Fruit fly (Drosophila melanogaster) whole organism, embryonic: Measurements from ENCODE around the gene Mlc2.

Experiments used
- Atf6 ChIP-seq: fragments of 200-800 bp; sonication (Bioruptor generic); IDR thresholded peaks from 2 replicates; pipeline ENCODE4 v1.3.6; 2022; ENCODE audit warnings: missing biosample characterization, missing genetic modification characterization
- BEAF-32 ChIP-seq: fragments of 200-800 bp; sonication (Bioruptor generic); optimal IDR thresholded peaks from 3 replicates; lab custom pipeline; 2017; ENCODE audit warnings: missing biosample characterization, missing genetic modification characterization, mild to moderate bottlenecking, moderate library complexity, missing genetic modification reagents
- Bdp1 ChIP-seq: fragments of 200-800 bp; sonication (Bioruptor generic); optimal IDR thresholded peaks from 3 replicates; lab custom pipeline; 2016; ENCODE audit warnings: missing biosample characterization, missing genetic modification characterization
- Blimp-1 ChIP-seq: fragments of 200-800 bp; sonication (Bioruptor generic); optimal IDR thresholded peaks from 3 replicates; lab custom pipeline; 2018; ENCODE audit warnings: missing biosample characterization, missing genetic modification characterization, mild to moderate bottlenecking, moderate library complexity, missing genetic modification reagents
- CG10979 ChIP-seq: fragments of 200-800 bp; sonication (Bioruptor generic); optimal IDR thresholded peaks from 2 replicates; lab custom pipeline; 2018; ENCODE audit warnings: missing biosample characterization, mild to moderate bottlenecking, missing genetic modification characterization, moderate library complexity
- CG12299 ChIP-seq: fragments of 200-800 bp; sonication (Bioruptor generic); optimal IDR thresholded peaks from 2 replicates; lab custom pipeline; 2018; ENCODE audit warnings: missing biosample characterization, mild to moderate bottlenecking, missing genetic modification characterization
- CG12391 ChIP-seq: fragments of 200-800 bp; sonication (Bioruptor generic); optimal IDR thresholded peaks from 3 replicates; lab custom pipeline; 2018; ENCODE audit warnings: missing biosample characterization, mild to moderate bottlenecking, missing genetic modification characterization, moderate library complexity
- CG12659 ChIP-seq: fragments of 200-800 bp; sonication (Bioruptor generic); optimal IDR thresholded peaks from 3 replicates; lab custom pipeline; 2017; ENCODE audit warnings: mild to moderate bottlenecking, missing biosample characterization, missing genetic modification reagents, missing genetic modification characterization
- CG14050 ChIP-seq: fragments of 200-800 bp; sonication (Bioruptor generic); IDR thresholded peaks from 3 replicates; pipeline ENCODE4 v1.3.6; 2022; ENCODE audit warnings: missing biosample characterization, missing genetic modification characterization
- CG15601 ChIP-seq: fragments of 200-800 bp; sonication (Bioruptor generic); optimal IDR thresholded peaks from 3 replicates; lab custom pipeline; 2019; ENCODE audit warnings: missing biosample characterization, mild to moderate bottlenecking, missing genetic modification characterization, moderate library complexity
- CG15696 ChIP-seq: fragments of 200-800 bp; sonication (Bioruptor generic); optimal IDR thresholded peaks from 2 replicates; lab custom pipeline; 2019; ENCODE audit warnings: missing biosample characterization, mild to moderate bottlenecking, missing genetic modification characterization, moderate library complexity
- CG17568 ChIP-seq: fragments of 200-800 bp; sonication (Bioruptor generic); optimal IDR thresholded peaks from 2 replicates; lab custom pipeline; 2018; ENCODE audit warnings: missing biosample characterization, mild to moderate bottlenecking, missing genetic modification characterization, moderate library complexity
- CG17802 ChIP-seq: fragments of 200-800 bp; sonication (Bioruptor generic); optimal IDR thresholded peaks from 2 replicates; lab custom pipeline; 2018; ENCODE audit warnings: missing biosample characterization, mild to moderate bottlenecking, missing genetic modification characterization, moderate library complexity
- CG18476 ChIP-seq: fragments of 200-800 bp; sonication (Bioruptor generic); optimal IDR thresholded peaks from 2 replicates; lab custom pipeline; 2016; ENCODE audit warnings: missing biosample characterization, mild to moderate bottlenecking, missing genetic modification characterization
- CG2116 ChIP-seq: fragments of 200-800 bp; sonication (Bioruptor generic); optimal IDR thresholded peaks from 3 replicates; lab custom pipeline; 2018; ENCODE audit warnings: missing biosample characterization, mild to moderate bottlenecking, missing genetic modification characterization
- CG4282 ChIP-seq: fragments of 200-800 bp; sonication (Bioruptor generic); optimal IDR thresholded peaks from 2 replicates; lab custom pipeline; 2016; ENCODE audit warnings: missing biosample characterization, missing genetic modification characterization
- CG4730 ChIP-seq: fragments of 200-800 bp; sonication (Bioruptor generic); IDR thresholded peaks from 2 replicates; pipeline ENCODE4 v1.3.6; 2022; ENCODE audit warnings: missing biosample characterization, missing genetic modification characterization
- CG6654 ChIP-seq: fragments of 200-800 bp; sonication (Bioruptor generic); optimal IDR thresholded peaks from 2 replicates; lab custom pipeline; 2017; ENCODE audit warnings: missing biosample characterization, mild to moderate bottlenecking, missing genetic modification characterization
- CG6689 ChIP-seq: fragments of 200-800 bp; sonication (Bioruptor generic); IDR thresholded peaks from 2 replicates; pipeline ENCODE4 v1.3.6; 2022; ENCODE audit warnings: missing biosample characterization, missing genetic modification characterization
- CG9609 ChIP-seq: fragments of 200-800 bp; sonication (Bioruptor generic); optimal IDR thresholded peaks from 3 replicates; lab custom pipeline; 2016; ENCODE audit warnings: missing biosample characterization, missing genetic modification characterization
- D19B ChIP-seq: fragments of 200-800 bp; sonication (Bioruptor generic); optimal IDR thresholded peaks from 2 replicates; lab custom pipeline; 2017; ENCODE audit warnings: missing biosample characterization, mild to moderate bottlenecking, missing genetic modification characterization
- Dek ChIP-seq: fragments of 200-800 bp; sonication (Bioruptor generic); optimal IDR thresholded peaks from 3 replicates; lab custom pipeline; 2019; ENCODE audit warnings: missing biosample characterization, mild to moderate bottlenecking, missing genetic modification characterization, moderate library complexity
- Dip3 ChIP-seq: fragments of 200-800 bp; sonication (Bioruptor generic); optimal IDR thresholded peaks from 3 replicates; lab custom pipeline; 2016; ENCODE audit warnings: missing biosample characterization, missing genetic modification characterization
- Gsc ChIP-seq: fragments of 200-800 bp; sonication (Bioruptor generic); IDR thresholded peaks from 2 replicates; pipeline ENCODE4 v1.3.6; 2022; ENCODE audit warnings: missing biosample characterization, missing genetic modification characterization
- H15 ChIP-seq: fragments of 200-800 bp; sonication (Bioruptor generic); IDR thresholded peaks from 3 replicates; pipeline ENCODE4 v1.3.6; 2022; ENCODE audit warnings: missing biosample characterization, missing genetic modification characterization
- HmgD ChIP-seq: fragments of 200-800 bp; sonication (Bioruptor generic); optimal IDR thresholded peaks from 3 replicates; lab custom pipeline; 2016; ENCODE audit warnings: missing biosample characterization, missing genetic modification characterization
- Hmx ChIP-seq: fragments of 200-800 bp; sonication (Bioruptor generic); optimal IDR thresholded peaks from 2 replicates; lab custom pipeline; 2016; ENCODE audit warnings: missing biosample characterization, missing genetic modification characterization
- MBD-R2 ChIP-seq: fragments of 200-800 bp; sonication (Bioruptor generic); IDR thresholded peaks from 2 replicates; pipeline ENCODE4 v1.3.6; 2022; ENCODE audit warnings: missing biosample characterization, missing genetic modification characterization
- NC2β ChIP-seq: fragments of 200-800 bp; sonication (Bioruptor generic); optimal IDR thresholded peaks from 2 replicates; lab custom pipeline; 2016; ENCODE audit warnings: missing biosample characterization, missing genetic modification characterization
- Opbp ChIP-seq: fragments of 200-800 bp; sonication (Bioruptor generic); IDR thresholded peaks from 3 replicates; pipeline ENCODE4 v1.3.6; 2022; ENCODE audit warnings: missing biosample characterization, missing genetic modification characterization; ENCODE audit not compliant: partially characterized antibody
- Taf1 ChIP-seq: fragments of 200-800 bp; sonication (Bioruptor generic); IDR thresholded peaks from 2 replicates; pipeline ENCODE4 v1.3.6; 2022; ENCODE audit warnings: missing biosample characterization, missing genetic modification characterization
- ab ChIP-seq: fragments of 200-800 bp; sonication (Bioruptor generic); optimal IDR thresholded peaks from 2 replicates; lab custom pipeline; 2016; ENCODE audit warnings: missing biosample characterization, missing genetic modification characterization
- ara ChIP-seq: fragments of 200-800 bp; sonication (Bioruptor generic); IDR thresholded peaks from 2 replicates; pipeline ENCODE4 v1.3.6; 2022; ENCODE audit warnings: missing biosample characterization, missing genetic modification characterization
- ase ChIP-seq: fragments of 200-800 bp; sonication (Bioruptor generic); IDR thresholded peaks from 3 replicates; pipeline ENCODE4 v1.3.6; 2022; ENCODE audit warnings: missing biosample characterization, missing genetic modification characterization
- bigmax ChIP-seq: fragments of 200-800 bp; sonication (Bioruptor generic); optimal IDR thresholded peaks from 2 replicates; lab custom pipeline; 2018; ENCODE audit warnings: missing biosample characterization, mild to moderate bottlenecking, missing genetic modification characterization
- bowl ChIP-seq: fragments of 200-800 bp; sonication (Bioruptor generic); IDR thresholded peaks from 2 replicates; pipeline ENCODE4 v1.3.6; 2022; ENCODE audit warnings: missing biosample characterization, missing genetic modification characterization
- da ChIP-seq: fragments of 200-800 bp; sonication (Bioruptor generic); optimal IDR thresholded peaks from 2 replicates; lab custom pipeline; 2016; ENCODE audit warnings: missing biosample characterization, missing genetic modification characterization
- dpn ChIP-seq, 2 experiments: fragments of 200-800 bp; sonication (Bioruptor generic); optimal IDR thresholded peaks; 3 replicates each; lab custom pipeline; 2016; ENCODE audit warnings: missing biosample characterization in 2 of 2, missing genetic modification characterization in 2 of 2
- insv ChIP-seq, 2 experiments: fragments of 200-800 bp; sonication (Bioruptor generic); optimal IDR thresholded peaks; 3 replicates each; lab custom pipeline; 2016 to 2018; ENCODE audit warnings: missing biosample characterization in 2 of 2, missing genetic modification characterization in 2 of 2
- inv ChIP-seq: fragments of 200-800 bp; sonication (Bioruptor generic); IDR thresholded peaks from 2 replicates; pipeline ENCODE4 v1.3.6; 2022; ENCODE audit warnings: missing biosample characterization, missing genetic modification characterization; ENCODE audit not compliant: partially characterized antibody
- ken ChIP-seq: fragments of 200-800 bp; sonication (Bioruptor generic); IDR thresholded peaks from 3 replicates; pipeline ENCODE4 v1.3.6; 2022; ENCODE audit warnings: missing biosample characterization, missing genetic modification characterization
- lmd ChIP-seq: fragments of 200-800 bp; sonication (Bioruptor generic); IDR thresholded peaks from 2 replicates; pipeline ENCODE4 v1.3.6; 2022; ENCODE audit warnings: missing biosample characterization, missing genetic modification characterization
- nerfin-1 ChIP-seq: fragments of 200-800 bp; sonication (Bioruptor generic); optimal IDR thresholded peaks from 3 replicates; lab custom pipeline; 2019; ENCODE audit warnings: missing biosample characterization, mild to moderate bottlenecking, missing genetic modification characterization, moderate library complexity
- otp ChIP-seq: fragments of 200-800 bp; sonication (Bioruptor generic); IDR thresholded peaks from 3 replicates; pipeline ENCODE4, ENCODE4 v1.3.6; 2022; ENCODE audit warnings: missing biosample characterization, missing genetic modification characterization
- stc ChIP-seq: fragments of 200-800 bp; sonication (Bioruptor generic); IDR thresholded peaks from 2 replicates; pipeline ENCODE4 v1.3.6; 2022; ENCODE audit warnings: missing biosample characterization, missing genetic modification characterization
- trem ChIP-seq: fragments of 200-800 bp; optimal IDR thresholded peaks from 3 replicates; lab custom pipeline; 2019; ENCODE audit warnings: missing biosample characterization, mild to moderate bottlenecking, missing genetic modification characterization, moderate library complexity
- yki ChIP-seq: fragments of >200 bp; optimal IDR thresholded peaks from 3 replicates; lab custom pipeline; 2018
- zf30C ChIP-seq: fragments of 200-800 bp; sonication (Bioruptor generic); optimal IDR thresholded peaks from 3 replicates; lab custom pipeline; 2018; ENCODE audit warnings: missing biosample characterization, mild to moderate bottlenecking, missing genetic modification characterization
- zfh2 ChIP-seq: fragments of 200-800 bp; sonication (Bioruptor generic); optimal IDR thresholded peaks from 2 replicates; lab custom pipeline; 2016; ENCODE audit warnings: missing biosample characterization, missing genetic modification characterization

Gene Mlc2

dm6 chr3R:30203104-30203986 is 29.0 kb upstream of the Mlc2 start (continued):
- peak in 1 of 2 experiments; percentile 8 for TF ChIP-seq insv (GFP tag; optimal IDR thresholded peaks at IDR 0.05; lab: Kevin White, UChicago)
- peak; percentile 97 for TF ChIP-seq otp
- TF ChIP-seq CG9609: peak; percentile 95
- TF ChIP-seq zfh2: peak; percentile 96
- TF ChIP-seq CG12391: peak; percentile 91
- TF ChIP-seq CG10979 (tag; lab: Kevin White, UChicago): peak; percentile 97
- peak; percentile 98 for TF ChIP-seq Dip3 (GFP tag; lab: Kevin White, UChicago)
- TF ChIP-seq Dek: peak; percentile 91
- peak; percentile 91 for TF ChIP-seq CG6654 (GFP tag; lab: Kevin White, UChicago)
- peak; percentile 62 for TF ChIP-seq CG2116
- TF ChIP-seq Taf1: peak; percentile 72
- peak; percentile 84 for TF ChIP-seq NC2β (GFP tag; lab: Kevin White, UChicago)
- TF ChIP-seq CG4730: peak; percentile 88
- peak; percentile 94 for TF ChIP-seq bowl (GFP tag; lab: Robert Waterston, UW)
- TF ChIP-seq BEAF-32 (GFP tag; lab: Kevin White, UChicago): peak; percentile 28
- TF ChIP-seq CG17568 (GFP tag; lab: Kevin White, UChicago): peak; percentile 74
- peak; percentile 96 for TF ChIP-seq Blimp-1 (GFP tag; lab: Kevin White, UChicago)
- TF ChIP-seq CG12659: peak; percentile 90
- TF ChIP-seq inv (GFP tag; lab: Robert Waterston, UW): no peak
- peak; percentile 92 for TF ChIP-seq ase
- TF ChIP-seq CG14050 (GFP tag; lab: Robert Waterston, UW): peak; percentile 96
- TF ChIP-seq Opbp: no peak
- peak; percentile 91 for TF ChIP-seq MBD-R2 (GFP tag; lab: Robert Waterston, UW)
- TF ChIP-seq Atf6 (GFP tag; lab: Robert Waterston, UW): peak; percentile 98
- TF ChIP-seq D19B (GFP tag; lab: Kevin White, UChicago): peak; percentile 93
- TF ChIP-seq CG15601 (tag; lab: Kevin White, UChicago): peak; percentile 87
- no peak for TF ChIP-seq zf30C (GFP tag; lab: Kevin White, UChicago)
- peak; percentile 81 for TF ChIP-seq ab (GFP tag; lab: Kevin White, UChicago)
- peak; percentile 81 for TF ChIP-seq Bdp1 (GFP tag; lab: Kevin White, UChicago)
- TF ChIP-seq da (GFP tag; lab: Kevin White, UChicago): peak; percentile 85
- peak; percentile 92 for TF ChIP-seq trem
- TF ChIP-seq stc: peak; percentile 92
- peak; percentile 80 for TF ChIP-seq CG15696 (tag; lab: Kevin White, UChicago)
- peak; percentile 94 for TF ChIP-seq HmgD (GFP tag; lab: Kevin White, UChicago)
- peak; percentile 82 for TF ChIP-seq CG12299 (tag; lab: Kevin White, UChicago)
- peak; percentile 79; the same call in 2 of the 3 replicates for TF ChIP-seq H15 (GFP tag; lab: Robert Waterston, UW)
- TF ChIP-seq CG6689: peak; percentile 95
- TF ChIP-seq dpn (GFP tag; optimal IDR thresholded peaks at IDR 0.05; lab: Kevin White, UChicago): peak; percentile 96 to 99
- TF ChIP-seq bigmax (GFP tag; lab: Kevin White, UChicago): no peak
- no peak for TF ChIP-seq yki (lab: Kevin White, UChicago)
- TF ChIP-seq CG17802 (tag; lab: Kevin White, UChicago): peak; percentile 87
- peak; percentile 90 for TF ChIP-seq nerfin-1 (tag; lab: Kevin White, UChicago)
- peak; percentile 93 for TF ChIP-seq Hmx (GFP tag; lab: Kevin White, UChicago)
- peak; percentile 96 for TF ChIP-seq lmd (GFP tag; lab: Robert Waterston, UW)
- TF ChIP-seq CG18476 (GFP tag; lab: Kevin White, UChicago): peak; percentile 96
- peak; percentile 82; the same call in 1 of the 2 replicates for TF ChIP-seq Gsc (GFP tag; lab: Robert Waterston, UW)
- peak; percentile 89 for TF ChIP-seq ara (GFP tag; lab: Robert Waterston, UW)
- TF ChIP-seq CG4282: peak; percentile 82
- TF ChIP-seq ken: peak; percentile 91
